Fruit fly (Drosophila melanogaster) whole organism, embryonic: ENCODE data around the gene ND-18.

Experiments used
- Asciz ChIP-seq: fragments of 200-800 bp; sonication (Bioruptor generic); optimal IDR thresholded peaks from 2 replicates; lab custom pipeline; 2017; ENCODE audit warnings: missing biosample characterization, mild to moderate bottlenecking, missing genetic modification characterization, missing genetic modification reagents
- CG10321 ChIP-seq: fragments of 200-800 bp; sonication (Bioruptor generic); IDR thresholded peaks from 2 replicates; pipeline ENCODE4 v1.3.6; 2022; ENCODE audit warnings: missing biosample characterization, missing genetic modification characterization
- CG11504 ChIP-seq: fragments of 200-800 bp; sonication (Bioruptor generic); optimal IDR thresholded peaks from 3 replicates; lab custom pipeline; 2019; ENCODE audit warnings: missing biosample characterization, mild to moderate bottlenecking, missing genetic modification characterization, moderate library complexity
- CG11696 ChIP-seq: fragments of 200-800 bp; sonication (Bioruptor generic); IDR thresholded peaks from 2 replicates; pipeline ENCODE4 v1.3.6; 2022; ENCODE audit warnings: missing biosample characterization, missing genetic modification characterization
- CG11723 ChIP-seq: fragments of 200-800 bp; sonication (Bioruptor generic); optimal IDR thresholded peaks from 2 replicates; lab custom pipeline; 2017; ENCODE audit warnings: missing biosample characterization, mild to moderate bottlenecking, missing genetic modification characterization
- CG15601 ChIP-seq: fragments of 200-800 bp; sonication (Bioruptor generic); optimal IDR thresholded peaks from 3 replicates; lab custom pipeline; 2019; ENCODE audit warnings: missing biosample characterization, mild to moderate bottlenecking, missing genetic modification characterization, moderate library complexity
- CG17612 ChIP-seq: fragments of 200-800 bp; sonication (Bioruptor generic); IDR thresholded peaks from 2 replicates; pipeline ENCODE4 v1.3.6; 2022; ENCODE audit warnings: missing biosample characterization, missing genetic modification characterization
- CG17829 ChIP-seq: fragments of 200-800 bp; optimal IDR thresholded peaks from 2 replicates; lab custom pipeline; 2019; ENCODE audit warnings: missing biosample characterization, mild to moderate bottlenecking, missing genetic modification characterization, moderate library complexity
- CG18599 ChIP-seq: fragments of 200-800 bp; sonication (Bioruptor generic); optimal IDR thresholded peaks from 3 replicates; lab custom pipeline; 2017; ENCODE audit warnings: missing biosample characterization, missing genetic modification characterization, mild to moderate bottlenecking, moderate library complexity, missing genetic modification reagents
- CG18619 ChIP-seq: fragments of 200-800 bp; sonication (Bioruptor generic); optimal IDR thresholded peaks from 3 replicates; lab custom pipeline; 2017; ENCODE audit warnings: missing biosample characterization, mild to moderate bottlenecking, missing genetic modification characterization
- CG30403 ChIP-seq: fragments of 200-800 bp; sonication (Bioruptor generic); optimal IDR thresholded peaks from 3 replicates; lab custom pipeline; 2016; ENCODE audit warnings: missing biosample characterization, missing genetic modification characterization
- CG3995 ChIP-seq: fragments of 200-800 bp; sonication (Bioruptor generic); optimal IDR thresholded peaks from 3 replicates; lab custom pipeline; 2016; ENCODE audit warnings: missing biosample characterization, missing genetic modification characterization
- CG4282 ChIP-seq: fragments of 200-800 bp; sonication (Bioruptor generic); optimal IDR thresholded peaks from 2 replicates; lab custom pipeline; 2016; ENCODE audit warnings: missing biosample characterization, missing genetic modification characterization
- CG5245 ChIP-seq: fragments of 200-800 bp; sonication (Bioruptor generic); optimal IDR thresholded peaks from 3 replicates; lab custom pipeline; 2016; ENCODE audit warnings: missing biosample characterization, missing genetic modification characterization
- CG6654 ChIP-seq: fragments of 200-800 bp; sonication (Bioruptor generic); optimal IDR thresholded peaks from 2 replicates; lab custom pipeline; 2017; ENCODE audit warnings: missing biosample characterization, mild to moderate bottlenecking, missing genetic modification characterization
- CG7839 ChIP-seq: fragments of 200-800 bp; sonication (Bioruptor generic); optimal IDR thresholded peaks from 3 replicates; lab custom pipeline; 2018; ENCODE audit warnings: missing biosample characterization, mild to moderate bottlenecking, missing genetic modification characterization, moderate library complexity
- CG7963 ChIP-seq: fragments of 200-800 bp; sonication (Bioruptor generic); IDR thresholded peaks from 3 replicates; pipeline ENCODE4 v1.3.6; 2022; ENCODE audit warnings: missing biosample characterization, missing genetic modification characterization; ENCODE audit not compliant: partially characterized antibody
- CG8290 ChIP-seq, 3 experiments: fragments of 200-800 bp; sonication (Bioruptor generic); optimal IDR thresholded peaks; 2 replicates each; lab custom pipeline; 2016 to 2019; ENCODE audit warnings: missing biosample characterization in 3 of 3, missing genetic modification characterization in 3 of 3, mild to moderate bottlenecking in 2 of 3, moderate library complexity in 1 of 3
- CG9876 ChIP-seq: fragments of 200-800 bp; sonication (Bioruptor generic); optimal IDR thresholded peaks from 2 replicates; lab custom pipeline; 2016; ENCODE audit warnings: missing biosample characterization, missing genetic modification characterization
- Camta ChIP-seq: fragments of 200-800 bp; sonication (Bioruptor generic); optimal IDR thresholded peaks from 2 replicates; lab custom pipeline; 2016; ENCODE audit warnings: missing biosample characterization, missing genetic modification characterization
- Dll ChIP-seq: fragments of 200-800 bp; sonication (Bioruptor generic); IDR thresholded peaks from 4 replicates; pipeline ENCODE4 v1.3.6; 2022; ENCODE audit warnings: missing biosample characterization, missing genetic modification characterization; ENCODE audit not compliant: partially characterized antibody
- Drgx ChIP-seq: fragments of 200-800 bp; sonication (Bioruptor generic); IDR thresholded peaks from 2 replicates; pipeline ENCODE4 v1.3.6; 2022; ENCODE audit warnings: missing biosample characterization, missing genetic modification characterization
- Eip74EF ChIP-seq, 2 experiments: fragments of 200-800 bp in 1 of 2; fragments of >200 bp in 1 of 2; sonication (Bioruptor generic) in 1 of 2; optimal IDR thresholded peaks; 2 replicates each; lab custom pipeline; 2017 to 2019; ENCODE audit warnings: missing biosample characterization in 2 of 2, missing genetic modification characterization in 2 of 2, mild to moderate bottlenecking in 1 of 2, moderate library complexity in 1 of 2
- Ets65A ChIP-seq: fragments of 200-800 bp; sonication (Bioruptor generic); peaks from one replicate; lab custom pipeline; 2016; ENCODE audit warnings: missing biosample characterization, missing genetic modification characterization
- Fer2 ChIP-seq: fragments of 200-800 bp; sonication (Bioruptor generic); optimal IDR thresholded peaks from 2 replicates; lab custom pipeline; 2018; ENCODE audit warnings: missing biosample characterization, mild to moderate bottlenecking, missing genetic modification characterization, moderate library complexity
- HLHmδ ChIP-seq: fragments of 200-800 bp; sonication (Bioruptor generic); optimal IDR thresholded peaks from 2 replicates; lab custom pipeline; 2018; ENCODE audit warnings: missing biosample characterization, mild to moderate bottlenecking, missing genetic modification characterization, moderate library complexity
- Hmx ChIP-seq: fragments of 200-800 bp; sonication (Bioruptor generic); optimal IDR thresholded peaks from 2 replicates; lab custom pipeline; 2016; ENCODE audit warnings: missing biosample characterization, missing genetic modification characterization
- Lhr ChIP-seq: fragments of 200-800 bp; sonication (Bioruptor generic); optimal IDR thresholded peaks from 3 replicates; lab custom pipeline; 2017; ENCODE audit warnings: mild to moderate bottlenecking, missing biosample characterization, missing genetic modification reagents, missing genetic modification characterization
- Lim3 ChIP-seq: fragments of 200-800 bp; sonication (Bioruptor generic); IDR thresholded peaks from 2 replicates; pipeline ENCODE4 v1.3.6; 2022; ENCODE audit warnings: missing biosample characterization, missing genetic modification characterization
- NC2α ChIP-seq: fragments of 200-800 bp; sonication (Bioruptor generic); optimal IDR thresholded peaks from 2 replicates; lab custom pipeline; 2016; ENCODE audit warnings: missing biosample characterization, missing genetic modification characterization
- Ptx1 ChIP-seq: fragments of 200-800 bp; sonication (Bioruptor generic); IDR thresholded peaks from 2 replicates; pipeline ENCODE4 v1.3.6; 2022; ENCODE audit warnings: missing biosample characterization, missing genetic modification characterization
- Sox100B ChIP-seq: fragments of 200-800 bp; sonication (Bioruptor generic); optimal IDR thresholded peaks from 3 replicates; lab custom pipeline; 2018; ENCODE audit warnings: missing biosample characterization, mild to moderate bottlenecking, missing genetic modification characterization
- YL-1 ChIP-seq: fragments of 200-800 bp; sonication (Bioruptor generic); optimal IDR thresholded peaks from 3 replicates; lab custom pipeline; 2017; ENCODE audit warnings: missing biosample characterization, mild to moderate bottlenecking, missing genetic modification characterization
- ab ChIP-seq: fragments of 200-800 bp; sonication (Bioruptor generic); optimal IDR thresholded peaks from 2 replicates; lab custom pipeline; 2016; ENCODE audit warnings: missing biosample characterization, missing genetic modification characterization
- ash1 ChIP-seq: fragments of 200-800 bp; sonication (Bioruptor generic); optimal IDR thresholded peaks from 2 replicates; lab custom pipeline; 2018; ENCODE audit warnings: missing biosample characterization, mild to moderate bottlenecking, missing genetic modification characterization
- chm ChIP-seq: fragments of 200-800 bp; sonication (Bioruptor generic); IDR thresholded peaks from 2 replicates; pipeline ENCODE4 v1.3.6; 2022; ENCODE audit warnings: missing biosample characterization, missing genetic modification characterization
- dm ChIP-seq: fragments of 200-800 bp; sonication (Bioruptor generic); optimal IDR thresholded peaks from 3 replicates; lab custom pipeline; 2016; ENCODE audit warnings: missing biosample characterization, missing genetic modification characterization
- ewg ChIP-seq: fragments of 200-800 bp; sonication (Bioruptor generic); optimal IDR thresholded peaks from 3 replicates; lab custom pipeline; 2017; ENCODE audit warnings: mild to moderate bottlenecking, missing biosample characterization, missing genetic modification reagents, missing genetic modification characterization
- her ChIP-seq: fragments of 200-800 bp; sonication (Bioruptor generic); optimal IDR thresholded peaks from 2 replicates; lab custom pipeline; 2016; ENCODE audit warnings: missing biosample characterization, missing genetic modification characterization
- hth ChIP-seq: fragments of >200 bp; optimal IDR thresholded peaks from 2 replicates; lab custom pipeline; 2017; ENCODE audit warnings: inconsistent platforms
- kni ChIP-seq: fragments of 200-800 bp; sonication (Bioruptor generic); optimal IDR thresholded peaks from 3 replicates; lab custom pipeline; 2017; ENCODE audit warnings: mild to moderate bottlenecking, missing biosample characterization, missing genetic modification reagents, missing genetic modification characterization
- lola ChIP-seq, 3 experiments: fragments of >200 bp in 2 of 3; fragments of 200-800 bp in 1 of 3; sonication (Bioruptor generic) in 1 of 3; optimal IDR thresholded peaks; 2 replicates each; lab custom pipeline; 2017 to 2019; ENCODE audit warnings: missing biosample characterization in 3 of 3, missing genetic modification characterization in 3 of 3, mild to moderate bottlenecking in 1 of 3, moderate library complexity in 1 of 3
- pho ChIP-seq: fragments of 200-800 bp; sonication (Bioruptor generic); optimal IDR thresholded peaks from 2 replicates; lab custom pipeline; 2016; ENCODE audit warnings: missing biosample characterization, missing genetic modification characterization
- sc ChIP-seq, 3 experiments: fragments of >200 bp in 2 of 3; fragments of 200-800 bp in 1 of 3; sonication (Bioruptor generic) in 1 of 3; optimal IDR thresholded peaks; 2 replicates in 2 of 3; 3 replicates in 1 of 3; lab custom pipeline; 2017; ENCODE audit warnings: mild to moderate bottlenecking in 1 of 3, missing biosample characterization in 1 of 3, missing genetic modification characterization in 1 of 3, missing genetic modification reagents in 1 of 3
- scrt ChIP-seq: fragments of 200-800 bp; sonication (Bioruptor generic); optimal IDR thresholded peaks from 2 replicates; lab custom pipeline; 2018; ENCODE audit warnings: missing biosample characterization, mild to moderate bottlenecking, missing genetic modification characterization, moderate library complexity
- sug ChIP-seq: fragments of 200-800 bp; optimal IDR thresholded peaks from 2 replicates; lab custom pipeline; 2019; ENCODE audit warnings: missing biosample characterization, mild to moderate bottlenecking, missing genetic modification characterization, moderate library complexity
- zf30C ChIP-seq: fragments of 200-800 bp; sonication (Bioruptor generic); optimal IDR thresholded peaks from 3 replicates; lab custom pipeline; 2018; ENCODE audit warnings: missing biosample characterization, mild to moderate bottlenecking, missing genetic modification characterization

The ND-18 gene

dm6 chrX:19495611-19496583 is 3.7 kb downstream of the ND-18 start (continued):
- TF ChIP-seq HLHmδ (GFP tag; lab: Kevin White, UChicago) (no peak), CG18599 (GFP tag; lab: Kevin White, UChicago) (peak; percentile 79), CG8290 (GFP tag; optimal IDR thresholded peaks at IDR 0.05; lab: Kevin White, UChicago) (no peak), CG8290 (tag; optimal IDR thresholded peaks at IDR 0.05; lab: Kevin White, UChicago) (peak in 1 of 2 experiments; percentile 93), CG11504 (tag; lab: Kevin White, UChicago) (peak; percentile 72), CG5245 (GFP tag; lab: Kevin White, UChicago) (no peak), sug (tag; lab: Kevin White, UChicago) (peak; percentile 81), lola (GFP tag; optimal IDR thresholded peaks at IDR 0.05; lab: Kevin White, UChicago) (peak in 1 of 3 experiments; percentile 37), YL-1 (GFP tag; lab: Kevin White, UChicago) (no peak), CG9876 (GFP tag; lab: Kevin White, UChicago) (no peak), Ptx1 (peak; percentile 66), CG17829 (tag; lab: Kevin White, UChicago) (peak; percentile 53), CG30403 (peak; percentile 58), CG17612 (GFP tag; lab: Robert Waterston, UW) (no peak), Ets65A (GFP tag; lab: Kevin White, UChicago) (peak; percentile 95), kni (GFP tag; lab: Kevin White, UChicago) (no peak), CG7963 (GFP tag; lab: Robert Waterston, UW) (no peak), Sox100B (no peak), CG11723 (peak; percentile 33), CG7839 (tag; lab: Kevin White, UChicago) (peak; percentile 63), ewg (GFP tag; lab: Kevin White, UChicago) (peak; percentile 64), Drgx (GFP tag; lab: Robert Waterston, UW) (peak; percentile 79), Lim3 (GFP tag; lab: Robert Waterston, UW) (no peak), CG6654 (peak; percentile 19), sc (optimal IDR thresholded peaks at IDR 0.05; lab: Kevin White, UChicago) (no peak), sc (GFP tag; optimal IDR thresholded peaks at IDR 0.05; lab: Kevin White, UChicago) (no peak), scrt (GFP tag; lab: Kevin White, UChicago) (peak; percentile 41), ab (GFP tag; lab: Kevin White, UChicago) (no peak), Lhr (no peak), CG4282 (GFP tag; lab: Kevin White, UChicago) (no peak), CG3995 (GFP tag; lab: Kevin White, UChicago) (no peak), zf30C (GFP tag; lab: Kevin White, UChicago) (no peak), chm (GFP tag; lab: Robert Waterston, UW) (no peak), dm (GFP tag; lab: Kevin White, UChicago) (peak; percentile 51), Hmx (GFP tag; lab: Kevin White, UChicago) (no peak), NC2α (GFP tag; lab: Kevin White, UChicago) (no peak), Eip74EF (GFP tag; optimal IDR thresholded peaks at IDR 0.05; lab: Kevin White, UChicago) (peak in 1 of 2 experiments; percentile 59), Asciz (GFP tag; lab: Kevin White, UChicago) (no peak), CG18619 (GFP tag; lab: Kevin White, UChicago) (peak; percentile 61), CG15601 (no peak), ash1 (no peak), pho (GFP tag; lab: Kevin White, UChicago) (peak; percentile 63), Fer2 (tag; lab: Kevin White, UChicago) (peak; percentile 28), hth (lab: Kevin White, UChicago) (no peak), Dll (GFP tag; lab: Robert Waterston, UW) (no peak), CG10321 (peak; percentile 65), CG11696 (peak; percentile 94), her (GFP tag; lab: Kevin White, UChicago) (peak; percentile 72), Camta (GFP tag; lab: Kevin White, UChicago) (no peak)
